Fruit fly (Drosophila melanogaster): ENCODE data around the gene mth.

mth gene

DNA sequence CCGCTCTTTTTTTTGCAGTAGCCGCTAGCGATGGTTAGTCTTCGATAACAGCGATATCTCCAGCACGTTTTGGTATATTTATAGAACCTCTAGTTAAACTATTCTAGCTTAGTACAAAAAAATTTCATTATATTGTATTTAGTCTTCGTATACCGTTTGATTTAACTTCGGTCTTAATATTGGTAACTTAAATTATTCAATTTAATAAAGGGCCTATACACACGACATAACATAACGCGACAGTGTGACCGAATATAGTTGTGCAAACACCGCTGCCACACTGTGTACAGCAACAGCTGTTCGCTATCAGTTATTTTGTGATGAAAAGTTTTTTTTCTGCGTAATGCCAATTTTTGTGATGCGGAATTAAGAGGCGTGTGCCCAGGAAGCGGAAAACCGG lies 14.4 kb upstream of the mth start, which contains the start of the genes Cdc5 and CG1233 (continued):
- TF ChIP-seq Atf6 (GFP tag; IDR thresholded peaks at IDR 0.05) (peak; percentile 40; the same call in 1 of the 2 replicates), CG17328 (GFP tag; IDR thresholded peaks at IDR 0.05) (peak; percentile 23; the same call in 1 of the 2 replicates), slbo (GFP tag; IDR thresholded peaks at IDR 0.05) (peak; percentile 49; the same call in 1 of the 2 replicates), CG9609 (GFP tag; optimal IDR thresholded peaks at IDR 0.05) (peak; percentile 31), MBD-R2 (GFP tag; IDR thresholded peaks at IDR 0.05) (peak; percentile 96), tgo (GFP tag; IDR thresholded peaks at IDR 0.05) (peak; percentile 47), CG1832 (GFP tag; optimal IDR thresholded peaks at IDR 0.05) (no peak), danr (GFP tag; IDR thresholded peaks at IDR 0.05) (no peak), Bteb2 (GFP tag; optimal IDR thresholded peaks at IDR 0.05) (peak; percentile 2), CG10431 (GFP tag; optimal IDR thresholded peaks at IDR 0.05) (peak; percentile 26), bab2 (GFP tag; optimal IDR thresholded peaks at IDR 0.05) (peak; percentile 56), ranshi (GFP tag; IDR thresholded peaks at IDR 0.05) (0 out of 2 replicates have a peak, but pooled peaks have one; percentile 14), vnd (GFP tag; IDR thresholded peaks at IDR 0.05; ENCODE audit: partially characterized antibody) (peak; percentile 49; the same call in 2 of the 3 replicates), grn (GFP tag; optimal IDR thresholded peaks at IDR 0.05) (no peak), CG33557 (GFP tag; optimal IDR thresholded peaks at IDR 0.05) (peak; percentile 26), H15 (GFP tag; IDR thresholded peaks at IDR 0.05) (peak; percentile 45; the same call in 1 of the 3 replicates), mam (GFP tag; optimal IDR thresholded peaks at IDR 0.05) (no peak), CG3995 (GFP tag; optimal IDR thresholded peaks at IDR 0.05) (no peak), pan (optimal IDR thresholded peaks at IDR 0.05) (no peak), pan (GFP tag; optimal IDR thresholded peaks at IDR 0.05 in 1 of 2, IDR thresholded peaks at IDR 0.05 in 1 of 2) (peak in 1 of 2 experiments; percentile 6), CG42726 (GFP tag; IDR thresholded peaks at IDR 0.05; ENCODE audit: partially characterized antibody) (no peak), sob (GFP tag; IDR thresholded peaks at IDR 0.05) (peak; percentile 75), Dbx (GFP tag; IDR thresholded peaks at IDR 0.05) (peak; percentile 57; the same call in 2 of the 3 replicates), Asciz (GFP tag; optimal IDR thresholded peaks at IDR 0.05) (no peak), CG2120 (GFP tag; optimal IDR thresholded peaks at IDR 0.05) (peak; percentile 77), rib (GFP tag; IDR thresholded peaks at IDR 0.05) (0 out of 2 replicates have a peak, but pooled peaks have one; percentile 16), lab (GFP tag; optimal IDR thresholded peaks at IDR 0.05) (no peak), CG32772 (GFP tag; IDR thresholded peaks at IDR 0.05) (peak; percentile 63; the same call in 1 of the 2 replicates), E2f2 (GFP tag; IDR thresholded peaks at IDR 0.05) (peak; percentile 19; the same call in 1 of the 2 replicates), CG11085 (GFP tag; IDR thresholded peaks at IDR 0.05) (no peak), CG9437 (GFP tag; optimal IDR thresholded peaks at IDR 0.05) (peak; percentile 21), CG15514 (GFP tag; optimal IDR thresholded peaks at IDR 0.05) (peak; percentile 64), Xbp1 (GFP tag; optimal IDR thresholded peaks at IDR 0.05) (peak; percentile 55), fu2 (GFP tag; optimal IDR thresholded peaks at IDR 0.05) (peak; percentile 18), pum (GFP tag; optimal IDR thresholded peaks at IDR 0.05) (peak; percentile 5), chinmo (GFP tag; IDR thresholded peaks at IDR 0.05; ENCODE audit: partially characterized antibody) (no peak), Nf-YB (GFP tag; optimal IDR thresholded peaks at IDR 0.05) (peak; percentile 24), esg (GFP tag; conservative IDR thresholded peaks at IDR 0.05) (no peak), CG1529 (GFP tag; optimal IDR thresholded peaks at IDR 0.05) (no peak), sd (tag; optimal IDR thresholded peaks at IDR 0.05) (no peak), YL-1 (GFP tag; optimal IDR thresholded peaks at IDR 0.05) (peak; percentile 93), hkb (optimal IDR thresholded peaks at IDR 0.05) (peak; percentile 17), hkb (GFP tag; IDR thresholded peaks at IDR 0.05) (no peak), chn (GFP tag; optimal IDR thresholded peaks at IDR 0.05) (peak; percentile 5), Oli (tag; optimal IDR thresholded peaks at IDR 0.05) (no peak), CG15479 (GFP tag; optimal IDR thresholded peaks at IDR 0.05) (peak; percentile 16), Elba2 (GFP tag; optimal IDR thresholded peaks at IDR 0.05) (peak; percentile 55), CG9797 (GFP tag; optimal IDR thresholded peaks at IDR 0.05) (peak; percentile 97), Trl (optimal IDR thresholded peaks at IDR 0.05) (no peak), Trl (GFP tag; optimal IDR thresholded peaks at IDR 0.05) (peak; percentile 15), H2.0 (GFP tag; IDR thresholded peaks at IDR 0.05) (no peak), shn (GFP tag; optimal IDR thresholded peaks at IDR 0.05) (peak; percentile 34)
